ENCODE assay signal across 4 worm cellular contexts in the genomic region with DNA sequence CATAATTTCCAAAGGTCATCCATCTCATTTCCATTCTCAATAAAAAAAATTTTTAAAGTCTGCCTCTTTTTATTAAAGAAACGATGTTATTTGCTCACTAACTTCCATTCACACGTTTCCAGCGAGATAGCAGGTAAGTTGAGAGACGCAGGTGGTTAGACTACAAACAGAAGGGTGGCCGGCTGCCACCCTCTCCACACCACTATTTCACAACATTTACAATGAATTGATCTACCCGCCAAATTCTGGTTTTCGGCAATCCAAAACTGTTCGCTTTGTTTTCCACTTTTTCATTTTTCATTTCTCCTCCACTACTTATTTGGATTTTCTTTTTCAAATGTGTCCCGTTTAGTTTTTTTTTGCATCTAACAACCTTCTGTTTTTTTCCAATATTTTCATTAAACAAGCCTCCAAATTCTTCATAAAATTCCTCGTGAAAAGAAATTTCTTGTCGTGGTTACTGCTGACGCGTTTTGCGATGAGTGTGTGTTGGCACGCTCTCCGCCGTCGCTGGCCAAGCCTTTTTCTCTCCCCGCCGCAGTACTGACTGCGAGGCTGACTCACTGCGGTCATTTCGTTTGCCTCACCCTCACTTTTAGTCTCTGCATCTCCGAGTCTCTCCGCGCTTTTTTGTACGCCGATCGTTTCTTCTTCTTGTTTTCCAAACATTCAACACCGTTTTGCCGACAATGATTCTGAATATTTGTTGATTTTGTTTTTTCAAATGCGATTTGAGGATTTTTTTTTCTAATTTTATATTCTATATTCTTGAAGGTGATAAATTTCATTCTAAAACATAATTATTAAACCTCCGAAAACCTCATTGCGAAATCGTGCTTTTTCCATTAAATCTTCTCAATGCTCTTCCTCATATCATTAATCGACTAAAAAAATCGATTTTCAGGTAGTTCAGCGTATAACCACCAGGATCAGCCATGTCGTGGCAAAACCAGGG.
TF ChIP-seq lines count a peak whose summit lies in the region.

A gene (plus strand): TSS at position 905 of the 955 bp plus-strand sequence.

TF ChIP-seq in whole organism, L2 larva, 48 proteins besides CTCF, POLR2A, EP300 and RAD21 (continues in another document):
- TF ChIP-seq C34F6.9 (tag; optimal IDR thresholded peaks at IDR 0.05; lab: Kevin White, UChicago) = peak; percentile 47
- peak; percentile 32 for TF ChIP-seq mab-5 (tag; optimal IDR thresholded peaks at IDR 0.05; lab: Kevin White, UChicago)
- peak; percentile 26 to 75 for TF ChIP-seq lsy-2 (tag; optimal IDR thresholded peaks at IDR 0.05; lab: Kevin White, UChicago)
- peak; percentile 67 for TF ChIP-seq sem-4 (tag; optimal IDR thresholded peaks at IDR 0.05; lab: Kevin White, UChicago)
- peak; percentile 63 for TF ChIP-seq nhr-21 (tag; optimal IDR thresholded peaks at IDR 0.05; lab: Kevin White, UChicago)
- peak; percentile 80 for TF ChIP-seq crh-2 (tag; optimal IDR thresholded peaks at IDR 0.05; lab: Kevin White, UChicago)
- TF ChIP-seq fos-1 (tag; optimal IDR thresholded peaks at IDR 0.05; lab: Kevin White, UChicago) = peak; percentile 99
- no peak for TF ChIP-seq ZK546.5 (tag; optimal IDR thresholded peaks at IDR 0.05; lab: Kevin White, UChicago)
- TF ChIP-seq nhr-77 (tag; optimal IDR thresholded peaks at IDR 0.05; lab: Kevin White, UChicago) = no peak
- TF ChIP-seq elt-3 (tag; optimal IDR thresholded peaks at IDR 0.05; lab: Kevin White, UChicago) = no peak
- peak; percentile 51 for TF ChIP-seq Y55F3AM.14 (GFP tag; optimal IDR thresholded peaks at IDR 0.05; lab: Kevin White, UChicago)
- TF ChIP-seq F13H6.1 (tag; optimal IDR thresholded peaks at IDR 0.05; lab: Kevin White, UChicago) = peak; percentile 52
- no peak for TF ChIP-seq ztf-4 (tag; optimal IDR thresholded peaks at IDR 0.05; lab: Kevin White, UChicago)
- no peak for TF ChIP-seq mbf-1 (tag; optimal IDR thresholded peaks at IDR 0.05; lab: Kevin White, UChicago)
- TF ChIP-seq zag-1 (tag; optimal IDR thresholded peaks at IDR 0.05; lab: Kevin White, UChicago) = peak; percentile 11
- TF ChIP-seq nhr-237 (tag; optimal IDR thresholded peaks at IDR 0.05; lab: Kevin White, UChicago) = no peak
- TF ChIP-seq egl-27 (tag; optimal IDR thresholded peaks at IDR 0.05; lab: Kevin White, UChicago) = peak; percentile 54
- no peak for TF ChIP-seq snpc-4 (tag; optimal IDR thresholded peaks at IDR 0.05; lab: Kevin White, UChicago)
- TF ChIP-seq ceh-82 (tag; optimal IDR thresholded peaks at IDR 0.05; lab: Kevin White, UChicago) = no peak
- TF ChIP-seq unc-62 (GFP tag; optimal IDR thresholded peaks at IDR 0.05; lab: Kevin White, UChicago) = no peak

TF ChIP-seq in whole organism, L4 larva, 104 proteins besides CTCF, POLR2A, EP300 and RAD21 (continues in another document):
- peak; percentile 64 for TF ChIP-seq set-16 (GFP tag; IDR thresholded peaks at IDR 0.05; lab: Robert Waterston, UW)
- no peak for TF ChIP-seq cey-2 (tag; optimal IDR thresholded peaks at IDR 0.05; lab: Kevin White, UChicago; ENCODE audit: borderline replicate concordance, insufficient read depth)
- peak; percentile 85 for TF ChIP-seq mxl-3 (GFP tag; optimal IDR thresholded peaks at IDR 0.05; lab: Kevin White, UChicago)
- TF ChIP-seq ceh-82 (tag; optimal IDR thresholded peaks at IDR 0.05; lab: Kevin White, UChicago) = no peak
- no peak for TF ChIP-seq skn-1 (tag; optimal IDR thresholded peaks at IDR 0.05; lab: Kevin White, UChicago)
- TF ChIP-seq nhr-25 (tag; optimal IDR thresholded peaks at IDR 0.05; lab: Kevin White, UChicago; ENCODE audit: borderline replicate concordance, insufficient read depth) = no peak
- TF ChIP-seq egl-43 (GFP tag; IDR thresholded peaks at IDR 0.05; lab: Robert Waterston, UW) = peak; percentile 21; the same call in 1 of the 2 replicates
- no peak for TF ChIP-seq nhr-6 (tag; optimal IDR thresholded peaks at IDR 0.05; lab: Kevin White, UChicago)
- TF ChIP-seq nhr-10 (tag; optimal IDR thresholded peaks at IDR 0.05; lab: Kevin White, UChicago) = no peak
- 0 out of 2 replicates have a peak, but pooled peaks have one; percentile 8 for TF ChIP-seq dmd-9 (GFP tag; IDR thresholded peaks at IDR 0.05; lab: Robert Waterston, UW)
- TF ChIP-seq ces-1 (GFP tag; optimal IDR thresholded peaks at IDR 0.05; lab: Kevin White, UChicago) = no peak
- peak in 1 of 2 experiments; percentile 69 for TF ChIP-seq lsy-2 (tag; optimal IDR thresholded peaks at IDR 0.05; lab: Kevin White, UChicago)
- no peak for TF ChIP-seq tra-1 (GFP tag; IDR thresholded peaks at IDR 0.05; lab: Robert Waterston, UW)
- TF ChIP-seq hmg-1.1 (GFP tag; IDR thresholded peaks at IDR 0.05; lab: Robert Waterston, UW) = peak; percentile 67
- TF ChIP-seq egl-27 (tag; optimal IDR thresholded peaks at IDR 0.05; lab: Kevin White, UChicago) = no peak
- TF ChIP-seq nhr-41 (GFP tag; IDR thresholded peaks at IDR 0.05; lab: Robert Waterston, UW) = 0 out of 2 replicates have a peak, but pooled peaks have one; percentile 10
- no peak for TF ChIP-seq zfp-2 (tag; optimal IDR thresholded peaks at IDR 0.05; lab: Kevin White, UChicago)
- TF ChIP-seq arid-1 (GFP tag; conservative IDR thresholded peaks at IDR 0.05; lab: Robert Waterston, UW) = no peak
- TF ChIP-seq ztf-7 (tag; optimal IDR thresholded peaks at IDR 0.05; lab: Kevin White, UChicago) = no peak
- TF ChIP-seq jun-1 (tag; optimal IDR thresholded peaks at IDR 0.05; lab: Kevin White, UChicago) = no peak

TF ChIP-seq in whole organism, late embryonic, 69 proteins besides CTCF, POLR2A, EP300 and RAD21:
- TF ChIP-seq unc-55 (GFP tag; optimal IDR thresholded peaks at IDR 0.05; lab: Kevin White, UChicago) (peak; percentile 3), ceh-14 (tag; optimal IDR thresholded peaks at IDR 0.05; lab: Kevin White, UChicago) (no peak), syd-9 (tag; optimal IDR thresholded peaks at IDR 0.05; lab: Kevin White, UChicago) (peak; percentile 31), sox-4 (tag; optimal IDR thresholded peaks at IDR 0.05; lab: Kevin White, UChicago) (no peak), tbx-2 (tag; optimal IDR thresholded peaks at IDR 0.05; lab: Kevin White, UChicago) (no peak), ref-2 (tag; optimal IDR thresholded peaks at IDR 0.05; lab: Kevin White, UChicago) (peak; percentile 19), sdc-2 (tag; optimal IDR thresholded peaks at IDR 0.05; lab: Kevin White, UChicago) (peak; percentile 60), ceh-18 (tag; optimal IDR thresholded peaks at IDR 0.05; lab: Kevin White, UChicago) (peak; percentile 77), ceh-34 (tag; optimal IDR thresholded peaks at IDR 0.05; lab: Kevin White, UChicago) (peak; percentile 36), C08G9.2 (tag; optimal IDR thresholded peaks at IDR 0.05; lab: Kevin White, UChicago) (peak; percentile 24), ets-4 (tag; optimal IDR thresholded peaks at IDR 0.05; lab: Kevin White, UChicago) (peak; percentile 7), unc-42 (tag; optimal IDR thresholded peaks at IDR 0.05; lab: Kevin White, UChicago) (no peak), hlh-30 (tag; optimal IDR thresholded peaks at IDR 0.05; lab: Kevin White, UChicago; ENCODE audit: insufficient read depth) (no peak), hlh-15 (tag; optimal IDR thresholded peaks at IDR 0.05; lab: Kevin White, UChicago) (no peak), ztf-16 (tag; optimal IDR thresholded peaks at IDR 0.05; lab: Kevin White, UChicago) (no peak), rnt-1 (tag; optimal IDR thresholded peaks at IDR 0.05; lab: Kevin White, UChicago) (peak; percentile 51), pqm-1 (tag; optimal IDR thresholded peaks at IDR 0.05; lab: Kevin White, UChicago) (no peak)

TF ChIP-seq in whole organism, mixed stage, embryonic, 35 proteins besides CTCF, POLR2A, EP300 and RAD21:
- TF ChIP-seq ceh-83 (GFP tag; optimal IDR thresholded peaks at IDR 0.05; lab: Kevin White, UChicago) (no peak), lsy-2 (tag; optimal IDR thresholded peaks at IDR 0.05; lab: Kevin White, UChicago) (no peak), mab-5 (tag; optimal IDR thresholded peaks at IDR 0.05; lab: Kevin White, UChicago) (no peak), nhr-2 (tag; optimal IDR thresholded peaks at IDR 0.05; lab: Kevin White, UChicago) (no peak), sptf-1 (tag; optimal IDR thresholded peaks at IDR 0.05; lab: Kevin White, UChicago) (no peak), lin-13 (tag; optimal IDR thresholded peaks at IDR 0.05; lab: Kevin White, UChicago) (peak; percentile 31), unc-120 (tag; optimal IDR thresholded peaks at IDR 0.05; lab: Kevin White, UChicago; ENCODE audit: poor library complexity, severe bottlenecking) (peak; percentile 42), cnd-1 (tag; optimal IDR thresholded peaks at IDR 0.05; lab: Kevin White, UChicago) (peak; percentile 33), tbx-8 (GFP tag; optimal IDR thresholded peaks at IDR 0.05; lab: Kevin White, UChicago) (no peak), M03D4.4 (tag; optimal IDR thresholded peaks at IDR 0.05; lab: Kevin White, UChicago) (no peak), ceh-43 (GFP tag; optimal IDR thresholded peaks at IDR 0.05; lab: Kevin White, UChicago) (no peak), unc-39 (tag; optimal IDR thresholded peaks at IDR 0.05; lab: Kevin White, UChicago) (no peak), ham-2 (GFP tag; optimal IDR thresholded peaks at IDR 0.05; lab: Kevin White, UChicago) (peak; percentile 42), ces-1 (GFP tag; optimal IDR thresholded peaks at IDR 0.05; lab: Kevin White, UChicago) (peak; percentile 18)
TF ChIP-seq in whole organism, mixed stage, embryonic: peak in this region for 5.
